Worm (Caenorhabditis elegans): ENCODE results near the gene Y49F6B.6.

Gene Y49F6B.6

DNA sequence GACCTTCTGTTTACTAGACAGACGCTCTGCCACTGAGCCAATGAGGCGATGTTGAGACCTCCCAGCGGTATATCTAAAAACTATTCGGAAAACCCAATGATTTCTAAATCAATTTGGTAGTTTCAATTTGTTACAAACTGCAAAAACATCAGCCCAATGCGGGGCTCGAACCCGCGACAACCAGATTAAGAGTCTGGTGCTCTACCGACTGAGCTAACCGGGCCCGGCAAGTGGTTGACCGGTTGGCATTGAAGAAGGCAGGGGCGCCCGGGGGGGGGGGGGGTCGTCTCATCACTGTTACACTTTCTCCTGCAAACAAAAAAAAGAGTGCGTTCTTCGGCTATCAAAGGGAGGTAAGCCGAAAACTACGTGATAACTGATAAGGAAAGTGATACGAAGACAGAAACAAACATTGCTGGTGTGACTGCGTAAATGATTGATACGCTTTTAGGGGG, 33.6 kb upstream of the Y49F6B.6 start (continued):
- peak; percentile 87 for TF ChIP-seq Y56A3A.18 (GFP tag; IDR thresholded peaks at IDR 0.05)
- no peak for TF ChIP-seq ztf-22 (GFP tag; optimal IDR thresholded peaks at IDR 0.05)
- peak; percentile 58 for TF ChIP-seq snpc-4 (GFP tag; optimal IDR thresholded peaks at IDR 0.05)
- TF ChIP-seq snpc-4 (tag; optimal IDR thresholded peaks at IDR 0.05) = peak in 3 of 4 experiments; percentile 47 to 66 (median 60)
- TF ChIP-seq hmg-1.2 (GFP tag; IDR thresholded peaks at IDR 0.05) = peak; percentile 74
- peak; percentile 57; the same call in 1 of the 2 replicates for TF ChIP-seq ceh-100 (GFP tag; IDR thresholded peaks at IDR 0.05)
- peak; percentile 46 for TF ChIP-seq gei-17 (GFP tag; optimal IDR thresholded peaks at IDR 0.05)
- TF ChIP-seq hlh-12 (tag; optimal IDR thresholded peaks at IDR 0.05) = no peak
- peak; percentile 68 for TF ChIP-seq somi-1 (GFP tag; optimal IDR thresholded peaks at IDR 0.05)
- 0 out of 2 replicates have a peak, but pooled peaks have one; percentile 39 for TF ChIP-seq attf-6 (GFP tag; IDR thresholded peaks at IDR 0.05)
- TF ChIP-seq aptf-3 (GFP tag; IDR thresholded peaks at IDR 0.05) = 0 out of 2 replicates have a peak, but pooled peaks have one; percentile 37
- peak; percentile 84 for TF ChIP-seq ztf-26 (tag; optimal IDR thresholded peaks at IDR 0.05)
- TF ChIP-seq ceh-91 (GFP tag; IDR thresholded peaks at IDR 0.05) = 0 out of 2 replicates have a peak, but pooled peaks have one; percentile 21
- no peak for TF ChIP-seq sea-2 (GFP tag; IDR thresholded peaks at IDR 0.05)
- TF ChIP-seq T07F8.4 (tag; optimal IDR thresholded peaks at IDR 0.05) = peak; percentile 80
- peak; percentile 71 for TF ChIP-seq zim-3 (tag; optimal IDR thresholded peaks at IDR 0.05)
- TF ChIP-seq F33H1.4 (GFP tag; IDR thresholded peaks at IDR 0.05) = 0 out of 2 replicates have a peak, but pooled peaks have one; percentile 32
- no peak for TF ChIP-seq sdz-38 (tag; optimal IDR thresholded peaks at IDR 0.05)
- no peak for TF ChIP-seq dpl-1 (GFP tag; optimal IDR thresholded peaks at IDR 0.05)
- no peak for TF ChIP-seq lsy-27 (tag; optimal IDR thresholded peaks at IDR 0.05; ENCODE audit: borderline replicate concordance, insufficient read depth)
- TF ChIP-seq ccch-3 (GFP tag; optimal IDR thresholded peaks at IDR 0.05) = no peak
- peak; percentile 79 for TF ChIP-seq nhr-80 (tag; optimal IDR thresholded peaks at IDR 0.05)
- TF ChIP-seq K12H6.12 (tag; optimal IDR thresholded peaks at IDR 0.05) = peak; percentile 44
- TF ChIP-seq ztf-6 (GFP tag; IDR thresholded peaks at IDR 0.05) = no peak
- peak; percentile 97 for TF ChIP-seq B0261.1 (tag; optimal IDR thresholded peaks at IDR 0.05)
- no peak for TF ChIP-seq Y67H2A.10 (GFP tag; conservative IDR thresholded peaks at IDR 0.05)
- peak; percentile 52 for TF ChIP-seq T26A5.8 (tag; optimal IDR thresholded peaks at IDR 0.05)
- TF ChIP-seq cebp-2 (GFP tag; IDR thresholded peaks at IDR 0.05) = 0 out of 2 replicates have a peak, but pooled peaks have one; percentile 46
- peak; percentile 43; the same call in 1 of the 2 replicates for TF ChIP-seq aptf-2 (GFP tag; conservative IDR thresholded peaks at IDR 0.05)
- no peak for TF ChIP-seq F55B11.4 (tag; optimal IDR thresholded peaks at IDR 0.05; ENCODE audit: borderline replicate concordance, insufficient read depth)
- peak; percentile 93 for TF ChIP-seq him-1 (tag; optimal IDR thresholded peaks at IDR 0.05)
- TF ChIP-seq F39B2.1 (GFP tag; IDR thresholded peaks at IDR 0.05) = no peak
- peak; percentile 88 for TF ChIP-seq nfyb-1 (GFP tag; IDR thresholded peaks at IDR 0.05)
- peak; percentile 27 for TF ChIP-seq B0035.1 (tag; optimal IDR thresholded peaks at IDR 0.05)
- no peak for TF ChIP-seq F49E8.2 (tag; optimal IDR thresholded peaks at IDR 0.05; ENCODE audit: insufficient read depth)
- TF ChIP-seq lin-35 (GFP tag; optimal IDR thresholded peaks at IDR 0.05) = peak in 1 of 3 experiments; percentile 39
- TF ChIP-seq die-1 (tag; optimal IDR thresholded peaks at IDR 0.05) = peak; percentile 80
- peak; percentile 70 for TF ChIP-seq chd-7 (tag; optimal IDR thresholded peaks at IDR 0.05)
- TF ChIP-seq ama-1 (optimal IDR thresholded peaks at IDR 0.05) = no peak
- TF ChIP-seq ama-1 (GFP tag; optimal IDR thresholded peaks at IDR 0.05) = peak in 1 of 2 experiments; percentile 65
- peak; percentile 80 for TF ChIP-seq mcd-1 (GFP tag; IDR thresholded peaks at IDR 0.05)
- peak; percentile 27 for TF ChIP-seq tlf-1 (GFP tag; optimal IDR thresholded peaks at IDR 0.05)
- TF ChIP-seq let-607 (tag; optimal IDR thresholded peaks at IDR 0.05) = peak; percentile 25 to 54
- no peak for TF ChIP-seq madf-3 (GFP tag; IDR thresholded peaks at IDR 0.05)
- peak; percentile 11 for TF ChIP-seq snpc-3.4 (tag; optimal IDR thresholded peaks at IDR 0.05)
- TF ChIP-seq F37B4.10 (GFP tag; IDR thresholded peaks at IDR 0.05) = no peak
- peak; percentile 57 for TF ChIP-seq ztf-3 (GFP tag; optimal IDR thresholded peaks at IDR 0.05)
- peak; percentile 8 for TF ChIP-seq F52B5.7 (tag; optimal IDR thresholded peaks at IDR 0.05)

Data from whole organism, young adult.